Fruit fly (Drosophila melanogaster) whole organism, wandering third instar larva: ENCODE data around the gene shd.
A peak's percentile ranks its signal among the peaks of the same experiment; 100 is the strongest.

Experiments used
- Abd-B ChIP-seq: fragments of >200 bp; optimal IDR thresholded peaks from 2 replicates; lab custom pipeline; 2017; ENCODE audit warnings: missing biosample characterization, missing genetic modification characterization
- CG32264 ChIP-seq: fragments of 200-800 bp; sonication (Bioruptor generic); optimal IDR thresholded peaks from 2 replicates; lab custom pipeline; 2016; ENCODE audit warnings: missing biosample characterization, missing genetic modification characterization
- CG9705 ChIP-seq: fragments of 200-800 bp; sonication (Bioruptor generic); optimal IDR thresholded peaks from 2 replicates; lab custom pipeline; 2018; ENCODE audit warnings: missing biosample characterization, mild to moderate bottlenecking, missing genetic modification characterization
- Hr78 ChIP-seq: fragments of >200 bp; optimal IDR thresholded peaks from 2 replicates; lab custom pipeline; 2017; ENCODE audit warnings: missing biosample characterization, missing genetic modification characterization
- Mio ChIP-seq: sonication (Bioruptor generic); optimal IDR thresholded peaks from 2 replicates; lab custom pipeline; 2016; ENCODE audit warnings: missing biosample characterization, missing genetic modification characterization
- Rel ChIP-seq, 2 experiments: fragments of 200-800 bp; sonication (Bioruptor generic) in 1 of 2; optimal IDR thresholded peaks; 2 replicates in 1 of 2; 3 replicates in 1 of 2; lab custom pipeline; 2016 to 2019; ENCODE audit warnings: mild to moderate bottlenecking in 2 of 2, missing biosample characterization in 2 of 2, missing genetic modification characterization in 2 of 2, moderate library complexity in 1 of 2
- Vsx2 ChIP-seq: fragments of 200-300, 225-300 bp; sonication (Bioruptor generic); optimal IDR thresholded peaks from 2 replicates; lab custom pipeline; 2018; ENCODE audit warnings: missing biosample characterization, missing genetic modification characterization; ENCODE audit not compliant: partially characterized antibody
- brk ChIP-seq: fragments of 200-800 bp; sonication (Bioruptor generic); optimal IDR thresholded peaks from 2 replicates; lab custom pipeline; 2016; ENCODE audit warnings: missing biosample characterization, mild to moderate bottlenecking, missing genetic modification characterization
- fru ChIP-seq: fragments of 200-800 bp; sonication (Bioruptor generic); optimal IDR thresholded peaks from 3 replicates; lab custom pipeline; 2016; ENCODE audit warnings: missing biosample characterization, mild to moderate bottlenecking, missing genetic modification characterization
- psq ChIP-seq: fragments of 200-800 bp; sonication (Bioruptor generic); optimal IDR thresholded peaks from 3 replicates; lab custom pipeline; 2017; ENCODE audit warnings: missing biosample characterization, mild to moderate bottlenecking, missing genetic modification characterization, moderate library complexity
- usp ChIP-seq: fragments of >200 bp; optimal IDR thresholded peaks from 2 replicates; lab custom pipeline; 2017; ENCODE audit warnings: missing biosample characterization, missing genetic modification characterization

- TF ChIP-seq fru (peak; percentile 67), Abd-B (GFP tag; lab: Kevin White, UChicago) (no peak), usp (GFP tag; lab: Kevin White, UChicago) (no peak), Hr78 (no peak), psq (peak; percentile 76), Mio (no peak), CG9705 (GFP tag; lab: Kevin White, UChicago) (peak; percentile 48), Rel (GFP tag; optimal IDR thresholded peaks at IDR 0.05; lab: Kevin White, UChicago) (peak; percentile 12), Rel (tag; optimal IDR thresholded peaks at IDR 0.05; lab: Kevin White, UChicago) (peak; percentile 27), Vsx2 (GFP tag; lab: Kevin White, UChicago) (no peak), CG32264 (GFP tag; lab: Kevin White, UChicago) (no peak), brk (peak; percentile 77)
Measured at dm6 chr3L:14631964-14632758, 17.9 kb downstream of the shd start, which contains the start of the genes RecQ5 and dlp.
